Fruit fly (Drosophila melanogaster): Measurements from ENCODE around the gene CG5618.

DNA sequence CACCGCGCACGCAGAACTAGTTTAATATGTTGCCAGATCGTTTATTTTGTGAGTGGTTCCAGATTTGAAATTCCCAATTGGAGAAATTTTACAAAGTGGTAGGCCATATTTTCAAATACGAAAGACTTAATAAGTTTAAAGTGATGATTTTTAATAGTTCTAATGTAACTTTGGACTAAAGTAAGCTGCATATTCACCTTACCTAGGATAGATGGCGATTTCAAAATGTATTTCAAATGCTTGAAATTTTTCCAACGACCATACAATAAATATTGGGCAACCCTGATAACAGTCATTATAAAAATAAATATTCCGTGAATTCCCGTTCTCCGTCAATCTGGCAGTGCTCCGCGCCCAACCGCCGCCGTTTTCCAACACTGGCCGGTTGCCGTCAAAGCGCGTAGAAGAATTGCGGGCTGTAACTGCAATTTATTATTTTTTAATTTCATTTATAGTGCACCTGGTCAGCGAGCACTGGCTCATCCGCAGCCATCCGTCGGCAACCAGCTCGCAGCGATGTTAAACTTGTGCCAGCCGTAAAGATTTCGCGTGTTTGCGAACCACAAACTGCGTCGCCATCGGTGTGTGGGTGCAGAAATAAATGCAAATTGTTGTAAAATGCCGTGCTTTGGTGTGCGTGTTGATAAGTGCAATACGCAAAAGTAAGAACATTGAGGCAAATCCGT is 22.8 kb downstream of the CG5618 start, which contains the start of the genes Ide and RhoBTB:
- TF ChIP-seq CG8478 (optimal IDR thresholded peaks at IDR 0.05) (no peak), CTCF (optimal IDR thresholded peaks at IDR 0.05) (no peak)
